Worm (Caenorhabditis elegans): ENCODE data around the gene nhr-48.

DNA sequence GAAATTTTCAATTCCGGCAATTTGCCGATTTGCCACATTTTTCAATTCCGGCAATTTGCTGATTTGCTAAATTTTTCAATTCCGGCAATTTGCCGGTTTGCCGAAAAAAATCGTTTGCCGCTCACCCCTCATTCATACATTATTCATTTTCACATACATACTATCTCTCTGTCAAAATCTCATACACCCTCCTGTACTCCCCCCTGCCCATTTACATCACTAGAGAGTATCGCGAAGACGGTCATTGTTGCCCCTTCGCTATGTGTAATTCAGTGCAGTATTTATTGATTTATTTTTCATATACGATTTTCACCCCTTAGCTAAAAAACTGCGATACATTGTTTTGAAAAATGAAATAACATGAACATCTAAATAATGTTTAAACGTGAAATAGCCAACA, 28.4 kb downstream of the nhr-48 start:
- TF ChIP-seq unc-62 (GFP tag; optimal IDR thresholded peaks at IDR 0.05) (no peak), elt-1 (tag; optimal IDR thresholded peaks at IDR 0.05; ENCODE audit: borderline replicate concordance, insufficient read depth) (no peak), sptf-1 (tag; optimal IDR thresholded peaks at IDR 0.05) (no peak), elt-3 (tag; optimal IDR thresholded peaks at IDR 0.05) (no peak), blmp-1 (tag; optimal IDR thresholded peaks at IDR 0.05) (no peak), drap-1 (GFP tag; optimal IDR thresholded peaks at IDR 0.05) (no peak), ces-1 (GFP tag; optimal IDR thresholded peaks at IDR 0.05) (no peak)
